Fruit fly (Drosophila melanogaster) whole organism, pupa: ENCODE results near the gene CG7017.

Experiments used
- CG10348 ChIP-seq: fragments of 200-800 bp; sonication (Bioruptor generic); IDR thresholded peaks from 2 replicates; pipeline ENCODE4 v1.3.6; 2022; ENCODE audit warnings: missing biosample characterization, missing genetic modification characterization
- CG12605 ChIP-seq: fragments of 200-800 bp; sonication (Bioruptor generic); IDR thresholded peaks from 2 replicates; pipeline ENCODE4 v1.3.6; 2022; ENCODE audit warnings: missing biosample characterization, missing genetic modification characterization
- CG13204 ChIP-seq: fragments of 200-800 bp; sonication (Bioruptor generic); optimal IDR thresholded peaks from 2 replicates; lab custom pipeline; 2018; ENCODE audit warnings: missing biosample characterization, mild to moderate bottlenecking, missing genetic modification characterization, moderate library complexity
- CG14655 ChIP-seq: fragments of 200-800 bp; sonication (Bioruptor generic); optimal IDR thresholded peaks from 3 replicates; lab custom pipeline; 2017; ENCODE audit warnings: mild to moderate bottlenecking, missing biosample characterization, missing genetic modification reagents, missing genetic modification characterization
- CG15710 ChIP-seq: fragments of 200-800 bp; sonication (Bioruptor generic); optimal IDR thresholded peaks from 2 replicates; lab custom pipeline; 2018; ENCODE audit warnings: missing biosample characterization, mild to moderate bottlenecking, missing genetic modification characterization, moderate library complexity
- CG17806 ChIP-seq: fragments of 200-800 bp; sonication (Bioruptor generic); optimal IDR thresholded peaks from 2 replicates; lab custom pipeline; 2018; ENCODE audit warnings: missing biosample characterization, mild to moderate bottlenecking, missing genetic modification characterization, moderate library complexity
- CG32121 ChIP-seq: fragments of 200-800 bp; sonication (Bioruptor generic); IDR thresholded peaks from 2 replicates; pipeline ENCODE4 v1.3.6; 2022; ENCODE audit warnings: missing biosample characterization, missing genetic modification characterization
- CG34367 ChIP-seq: fragments of 200-800 bp; sonication (Bioruptor generic); optimal IDR thresholded peaks from 2 replicates; lab custom pipeline; 2018; ENCODE audit warnings: missing biosample characterization, mild to moderate bottlenecking, missing genetic modification characterization
- CG4496 ChIP-seq: fragments of 200-800 bp; sonication (Bioruptor generic); IDR thresholded peaks from 3 replicates; pipeline ENCODE4 v1.3.6; 2022; ENCODE audit warnings: missing biosample characterization, missing genetic modification characterization
- CG8159 ChIP-seq: fragments of 200-800 bp; sonication (Bioruptor generic); optimal IDR thresholded peaks from 3 replicates; lab custom pipeline; 2018; ENCODE audit warnings: missing biosample characterization, mild to moderate bottlenecking, missing genetic modification characterization, moderate library complexity
- CG8301 ChIP-seq: fragments of 200-800 bp; sonication (Bioruptor generic); optimal IDR thresholded peaks from 2 replicates; lab custom pipeline; 2018; ENCODE audit warnings: missing biosample characterization, mild to moderate bottlenecking, missing genetic modification characterization
- CG9948 ChIP-seq: fragments of 200-800 bp; sonication (Bioruptor generic); optimal IDR thresholded peaks from 2 replicates; lab custom pipeline; 2018; ENCODE audit warnings: missing biosample characterization, mild to moderate bottlenecking, missing genetic modification characterization, moderate library complexity
- D1 ChIP-seq: fragments of 200-800 bp; sonication (Bioruptor generic); optimal IDR thresholded peaks from 2 replicates; lab custom pipeline; 2018; ENCODE audit warnings: missing biosample characterization, mild to moderate bottlenecking, missing genetic modification characterization, moderate library complexity
- EcR ChIP-seq: fragments of 200-800 bp; sonication (Bioruptor generic); optimal IDR thresholded peaks from 3 replicates; lab custom pipeline; 2019; ENCODE audit warnings: missing biosample characterization, missing genetic modification characterization, mild to moderate bottlenecking, moderate library complexity, missing genetic modification reagents
- Ets98B ChIP-seq: fragments of 200-800 bp; sonication (Bioruptor generic); IDR thresholded peaks from 2 replicates; pipeline ENCODE4 v1.3.6; 2022; ENCODE audit warnings: missing biosample characterization, missing genetic modification characterization
- Pif1A ChIP-seq: fragments of 200-800 bp; sonication (Bioruptor generic); optimal IDR thresholded peaks from 3 replicates; lab custom pipeline; 2016; ENCODE audit warnings: missing biosample characterization, missing genetic modification characterization
- Pif1B ChIP-seq: fragments of 200-800 bp; sonication (Bioruptor generic); optimal IDR thresholded peaks from 3 replicates; lab custom pipeline; 2016; ENCODE audit warnings: missing biosample characterization, missing genetic modification characterization
- Snoo ChIP-seq: fragments of 200-800 bp; sonication (Bioruptor generic); optimal IDR thresholded peaks from 3 replicates; lab custom pipeline; 2017; ENCODE audit warnings: missing biosample characterization, mild to moderate bottlenecking, missing genetic modification characterization, inconsistent platforms
- fd96Ca ChIP-seq: fragments of 200-800 bp; sonication (Bioruptor generic); IDR thresholded peaks from 3 replicates; pipeline ENCODE4 v1.3.6; 2022; ENCODE audit warnings: missing biosample characterization, missing genetic modification characterization
- gl ChIP-seq: fragments of 200-800 bp; sonication (Bioruptor generic); optimal IDR thresholded peaks from 2 replicates; lab custom pipeline; 2018; ENCODE audit warnings: missing biosample characterization, mild to moderate bottlenecking, missing genetic modification characterization
- rn ChIP-seq: fragments of 200-800 bp; sonication (Bioruptor generic); IDR thresholded peaks from 2 replicates; pipeline ENCODE4 v1.3.6; 2022; ENCODE audit warnings: missing biosample characterization, missing genetic modification characterization

CG7017 gene

DNA sequence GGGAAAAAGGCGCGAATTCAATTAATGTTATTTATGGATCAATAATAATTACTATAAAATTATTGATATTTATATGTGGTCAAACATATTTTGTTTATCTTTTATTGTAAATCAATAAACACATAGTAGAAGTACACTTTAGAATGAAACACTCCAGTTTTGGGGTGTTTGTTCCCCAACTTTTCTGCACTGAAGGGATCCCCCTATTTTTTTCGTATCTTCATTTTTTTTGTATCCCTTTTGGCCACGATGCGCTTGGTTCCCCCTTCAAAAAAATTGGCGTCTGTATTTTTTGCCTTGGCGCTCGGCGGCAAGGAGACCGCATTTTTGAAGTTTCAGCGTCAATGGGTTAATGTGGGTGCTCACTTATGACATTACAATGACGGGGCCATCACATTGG, 28.8 kb upstream of the CG7017 start, which contains the start of gene Clc:
Gene Clc (plus strand): TSS at position 301 of the 400 bp plus-strand sequence.
- TF ChIP-seq Ets98B (GFP tag; lab: Robert Waterston, UW) (no peak), CG17806 (tag; lab: Kevin White, UChicago) (no peak), CG10348 (GFP tag; lab: Robert Waterston, UW) (no peak), CG9948 (tag; lab: Kevin White, UChicago) (no peak), CG15710 (no peak), CG14655 (GFP tag; lab: Kevin White, UChicago) (no peak)
- TF ChIP-seq, all 21 proteins: peak for 0

DNA sequence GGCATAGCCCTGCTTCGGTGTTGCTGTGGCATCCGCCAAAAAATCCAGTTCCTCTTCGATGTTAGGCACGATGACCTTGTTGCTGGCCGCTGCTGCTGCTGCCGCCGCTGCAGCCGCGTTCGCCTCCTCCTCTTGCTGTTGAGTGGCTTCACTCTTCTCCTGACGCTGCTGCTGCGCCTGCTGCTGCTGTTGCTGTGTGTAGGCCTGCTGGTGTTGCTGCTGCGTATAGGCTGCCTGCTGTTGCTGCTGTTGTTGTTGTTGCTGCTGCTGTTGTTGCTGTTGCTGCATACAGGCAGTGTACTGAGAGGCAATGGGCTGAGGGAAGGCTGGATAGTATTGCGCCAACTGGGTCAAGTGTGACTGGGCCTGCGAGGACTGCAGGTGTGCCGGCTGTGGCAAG, 25.2 kb upstream of the CG7017 start:
- TF ChIP-seq CG32121 (GFP tag; lab: Robert Waterston, UW) (no peak), CG34367 (tag; lab: Kevin White, UChicago) (no peak), fd96Ca (no peak), Ets98B (GFP tag; lab: Robert Waterston, UW) (no peak), CG10348 (GFP tag; lab: Robert Waterston, UW) (no peak), CG8301 (tag; lab: Kevin White, UChicago) (no peak), CG14655 (GFP tag; lab: Kevin White, UChicago) (no peak), CG4496 (GFP tag; lab: Robert Waterston, UW) (no peak), rn (no peak), CG13204 (GFP tag; lab: Kevin White, UChicago) (no peak), CG9948 (tag; lab: Kevin White, UChicago) (no peak), D1 (no peak), Pif1B (GFP tag; lab: Kevin White, UChicago) (no peak), Snoo (tag; lab: Kevin White, UChicago) (no peak)
- TF ChIP-seq, all 21 proteins: peak for 0

DNA sequence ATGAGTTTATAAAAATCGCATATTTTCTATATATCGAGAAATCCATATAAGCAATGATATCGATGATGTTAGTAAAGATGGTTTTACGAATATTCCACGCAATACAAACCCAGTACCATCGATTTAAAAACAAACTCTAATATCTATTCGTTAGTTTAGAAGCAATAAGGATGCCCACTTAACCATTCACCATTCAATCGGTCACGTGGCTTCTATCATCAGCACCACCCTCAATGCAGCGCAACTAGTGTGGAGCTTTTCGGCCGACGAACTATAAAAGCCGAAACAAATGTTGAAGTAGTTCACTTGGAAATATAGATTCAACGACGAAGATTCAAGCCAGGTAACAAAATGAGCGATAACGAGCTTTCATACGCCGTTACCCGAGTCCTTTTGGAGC, 19.4 kb upstream of the CG7017 start, which contains the start of gene CG13813:
Gene CG13813 (plus strand): TSS at position 301 of the 400 bp plus-strand sequence.
- TF ChIP-seq fd96Ca (no peak), CG10348 (GFP tag; lab: Robert Waterston, UW) (no peak), CG12605 (GFP tag; lab: Robert Waterston, UW) (no peak), CG13204 (GFP tag; lab: Kevin White, UChicago) (no peak), CG9948 (tag; lab: Kevin White, UChicago) (no peak), gl (tag; lab: Kevin White, UChicago) (no peak), CG15710 (no peak), Pif1B (GFP tag; lab: Kevin White, UChicago) (no peak), D1 (no peak), CG8159 (tag; lab: Kevin White, UChicago) (no peak)

DNA sequence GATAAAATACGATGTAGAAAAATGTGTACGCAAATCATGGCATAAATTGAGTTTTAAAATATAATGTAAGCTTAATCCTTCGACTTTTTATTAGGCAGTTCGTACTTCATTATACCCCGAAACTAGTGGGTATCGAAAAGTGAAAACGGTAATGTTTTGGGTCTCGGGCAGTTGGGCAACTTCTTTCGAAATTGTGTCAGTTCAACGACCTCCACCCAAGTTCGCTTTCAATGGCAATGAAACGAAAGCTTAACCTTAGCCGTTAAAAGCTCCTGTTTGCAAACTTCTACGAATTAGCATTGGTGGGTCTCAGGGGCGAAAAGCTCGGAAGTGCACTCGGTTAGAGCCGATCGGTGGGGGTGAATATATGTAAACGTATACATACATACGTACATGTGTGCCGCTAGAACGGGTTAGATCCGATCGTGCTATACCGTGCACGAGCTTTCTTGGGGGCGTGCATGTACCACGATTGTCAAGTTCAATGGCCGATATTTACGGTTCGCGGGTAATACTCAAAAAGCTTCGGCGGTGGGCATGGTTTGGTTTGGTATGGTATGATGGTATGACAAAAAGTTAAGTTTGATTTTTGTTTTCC, 18.4 kb upstream of the CG7017 start:
- no peak for TF ChIP-seq CG13204 (GFP tag; lab: Kevin White, UChicago)
- TF ChIP-seq EcR (GFP tag; lab: Kevin White, UChicago) = peak; percentile 97
- TF ChIP-seq, all 21 proteins: peak for 1

DNA sequence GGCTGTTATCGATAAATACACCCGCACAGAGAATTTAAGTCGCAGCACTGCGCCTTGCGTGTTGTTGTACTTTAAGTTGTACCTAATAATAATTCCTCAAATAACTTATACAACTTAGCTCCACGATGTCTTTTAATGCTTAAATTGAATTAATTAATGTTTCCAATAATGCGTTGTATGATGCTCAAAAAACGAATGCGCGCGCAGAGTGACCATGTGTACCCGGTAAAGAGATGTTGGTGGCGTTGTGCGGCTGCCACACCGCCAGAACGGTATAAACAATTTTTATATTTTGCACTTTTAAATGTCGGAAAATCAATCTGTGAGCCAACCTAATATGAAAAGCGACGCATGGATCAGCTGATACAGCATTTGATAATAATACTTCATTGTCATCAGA, 14.2 kb upstream of the CG7017 start:
- TF ChIP-seq Ets98B (GFP tag; lab: Robert Waterston, UW) = no peak
- TF ChIP-seq Snoo (tag; lab: Kevin White, UChicago) = no peak
- TF ChIP-seq CG4496 (GFP tag; lab: Robert Waterston, UW) = no peak
- TF ChIP-seq gl (tag; lab: Kevin White, UChicago) = no peak
- TF ChIP-seq Pif1A (GFP tag; lab: Kevin White, UChicago) = no peak
- no peak for TF ChIP-seq EcR (GFP tag; lab: Kevin White, UChicago)
- TF ChIP-seq, all 21 proteins: peak for 0

DNA sequence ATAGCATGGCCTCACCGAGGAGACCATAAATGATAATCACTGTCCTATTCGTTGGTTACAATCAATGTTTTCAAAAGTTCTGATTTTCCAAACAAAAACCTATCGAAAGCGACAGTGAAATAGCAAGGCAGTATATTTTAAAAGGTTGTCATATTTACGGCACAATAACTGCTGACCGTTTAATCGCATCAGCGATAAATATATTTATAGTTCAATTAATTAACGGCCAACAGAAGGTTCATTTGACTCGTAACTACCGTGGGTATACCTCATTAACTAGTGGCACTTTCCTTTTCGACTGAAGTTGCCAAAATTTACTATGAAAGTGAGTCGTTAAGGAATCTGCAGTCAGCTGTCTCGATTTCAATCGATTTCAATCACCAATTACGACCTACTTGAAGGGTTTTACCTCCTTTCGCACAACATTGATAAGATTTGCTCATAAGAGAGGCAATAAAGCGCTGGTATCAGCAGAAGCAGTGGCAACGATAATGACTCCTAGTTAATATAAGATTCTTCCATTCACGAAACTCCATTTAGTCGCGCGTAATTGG, 11.6 kb upstream of the CG7017 start, which contains the start of gene CG17147:
Gene CG17147 (plus strand): TSS at position 535 of the 554 bp plus-strand sequence.
- no peak for TF ChIP-seq CG10348 (GFP tag; lab: Robert Waterston, UW)
- no peak for TF ChIP-seq D1
- TF ChIP-seq rn = no peak
- no peak for TF ChIP-seq CG8301 (tag; lab: Kevin White, UChicago)
- TF ChIP-seq CG4496 (GFP tag; lab: Robert Waterston, UW) = no peak
- no peak for TF ChIP-seq CG14655 (GFP tag; lab: Kevin White, UChicago)
- no peak for TF ChIP-seq CG15710
- TF ChIP-seq CG17806 (tag; lab: Kevin White, UChicago) = no peak
- no peak for TF ChIP-seq CG13204 (GFP tag; lab: Kevin White, UChicago)
- TF ChIP-seq Snoo (tag; lab: Kevin White, UChicago) = no peak
- no peak for TF ChIP-seq gl (tag; lab: Kevin White, UChicago)
- TF ChIP-seq CG32121 (GFP tag; lab: Robert Waterston, UW) = no peak
- no peak for TF ChIP-seq EcR (GFP tag; lab: Kevin White, UChicago)
- TF ChIP-seq CG12605 (GFP tag; lab: Robert Waterston, UW) = no peak
- TF ChIP-seq CG34367 (tag; lab: Kevin White, UChicago) = no peak
- no peak for TF ChIP-seq Pif1B (GFP tag; lab: Kevin White, UChicago)
- TF ChIP-seq Ets98B (GFP tag; lab: Robert Waterston, UW) = no peak
- no peak for TF ChIP-seq CG8159 (tag; lab: Kevin White, UChicago)
